Worm (Caenorhabditis elegans) whole organism, L4 larva: ENCODE results near the gene try-1.

Source experiments
- F37D6.2 ChIP-seq: sonication (generic microtip); optimal IDR thresholded peaks from 2 replicates; lab custom pipeline; 2016; ENCODE audit warnings: mild to moderate bottlenecking, missing genetic modification characterization, missing compliant biosample characterization
- R02D3.7 ChIP-seq: fragments of 150-350 bp; sonication (generic microtip); optimal IDR thresholded peaks from 3 replicates; lab custom pipeline; 2014; ENCODE audit warnings: missing biosample characterization, missing genetic modification characterization
- T26A8.4 ChIP-seq: fragments of 200-800 bp; sonication (Bioruptor generic); IDR thresholded peaks from 2 replicates; pipeline ENCODE4 v1.3.6; 2022; ENCODE audit warnings: missing genetic modification characterization, missing compliant biosample characterization
- Y5F2A.4 ChIP-seq: fragments of 200-800 bp; sonication (Bioruptor generic); optimal IDR thresholded peaks from 2 replicates; lab custom pipeline; 2018; ENCODE audit warnings: mild to moderate bottlenecking, missing genetic modification characterization, missing compliant biosample characterization
- aha-1 ChIP-seq: fragments of 150-350 bp; peaks from one replicate; lab custom pipeline; 2014; ENCODE audit warnings: missing biosample characterization, missing genetic modification characterization
- arid-1 ChIP-seq: fragments of 200-800 bp; sonication (Bioruptor generic); conservative IDR thresholded peaks from 2 replicates; pipeline ENCODE4 v1.3.6; 2022; ENCODE audit warnings: missing genetic modification reagents, missing genetic modification characterization, missing compliant biosample characterization
- ceh-82 ChIP-seq: sonication (generic microtip); optimal IDR thresholded peaks from 2 replicates; lab custom pipeline; 2017; ENCODE audit warnings: missing biosample characterization, missing genetic modification characterization
- ces-1 ChIP-seq: fragments of 150-350 bp; sonication (generic microtip); optimal IDR thresholded peaks from 4 replicates; lab custom pipeline; 2014; ENCODE audit warnings: missing biosample characterization, missing genetic modification reagents, missing genetic modification characterization
- dmd-6 ChIP-seq: fragments of 200-800 bp; sonication (Bioruptor generic); IDR thresholded peaks from 2 replicates; pipeline ENCODE4 v1.3.6; 2022; ENCODE audit warnings: missing genetic modification reagents, missing genetic modification characterization, missing compliant biosample characterization
- dmd-8 ChIP-seq: fragments of 200-800 bp; sonication (Bioruptor generic); IDR thresholded peaks from 2 replicates; pipeline ENCODE4 v1.3.6; 2022; ENCODE audit warnings: missing genetic modification characterization, missing compliant biosample characterization
- dpl-1 ChIP-seq: fragments of 150-350 bp; optimal IDR thresholded peaks from 2 replicates; lab custom pipeline; 2014; ENCODE audit warnings: missing biosample characterization, missing genetic modification reagents, missing genetic modification characterization
- duxl-1 ChIP-seq: sonication (generic microtip); optimal IDR thresholded peaks from 2 replicates; lab custom pipeline; 2016; ENCODE audit warnings: mild to moderate bottlenecking, missing genetic modification characterization, moderate library complexity, missing compliant biosample characterization; ENCODE audit not compliant: poor library complexity
- dve-1 ChIP-seq: sonication (generic microtip); optimal IDR thresholded peaks from 2 replicates; lab custom pipeline; 2017; ENCODE audit warnings: antibody characterized with exemption, mild to moderate bottlenecking, missing genetic modification characterization, missing compliant biosample characterization; ENCODE audit not compliant: insufficient read depth
- fkh-10 ChIP-seq: fragments of 150-350 bp; optimal IDR thresholded peaks from 2 replicates; lab custom pipeline; 2014; ENCODE audit warnings: missing biosample characterization, missing genetic modification reagents, missing genetic modification characterization
- hif-1 ChIP-seq, 2 experiments: sonication (generic microtip); optimal IDR thresholded peaks; 2 replicates each; lab custom pipeline; 2016 to 2017; ENCODE audit warnings: missing compliant biosample characterization in 2 of 2, missing genetic modification characterization in 2 of 2, missing genetic modification reagents in 2 of 2, missing genotype in 2 of 2, mild to moderate bottlenecking in 1 of 2
- hlh-11 ChIP-seq: fragments of 200-800 bp; sonication (Bioruptor generic); optimal IDR thresholded peaks from 2 replicates; lab custom pipeline; 2018; ENCODE audit warnings: mild to moderate bottlenecking, missing genetic modification characterization, missing compliant biosample characterization
- hmg-1.1 ChIP-seq: fragments of 200-800 bp; sonication (Bioruptor generic); IDR thresholded peaks from 2 replicates; pipeline ENCODE4 v1.3.6; 2022; ENCODE audit warnings: missing genetic modification reagents, missing genetic modification characterization, missing compliant biosample characterization
- jun-1 ChIP-seq: fragments of 150-350 bp; optimal IDR thresholded peaks from 2 replicates; lab custom pipeline; 2014; ENCODE audit warnings: missing biosample characterization, missing genetic modification reagents, missing genetic modification characterization
- lin-1 ChIP-seq: fragments of 200-800 bp; sonication (Bioruptor generic); IDR thresholded peaks from 2 replicates; pipeline ENCODE4 v1.3.6; 2022; ENCODE audit warnings: missing genetic modification reagents, missing genetic modification characterization, missing compliant biosample characterization
- lin-15B ChIP-seq: fragments of 150-350 bp; sonication (generic microtip); optimal IDR thresholded peaks from 3 replicates; lab custom pipeline; 2014; ENCODE audit warnings: missing biosample characterization, missing genetic modification characterization
- lin-38 ChIP-seq: fragments of 200-800 bp; sonication (Bioruptor generic); IDR thresholded peaks from 2 replicates; pipeline ENCODE4 v1.3.6; 2022; ENCODE audit warnings: missing genetic modification reagents, missing genetic modification characterization, missing compliant biosample characterization
- madf-9 ChIP-seq: fragments of 200-800 bp; sonication (Bioruptor generic); conservative IDR thresholded peaks from 2 replicates; pipeline ENCODE4 v1.3.6; 2022; ENCODE audit warnings: missing genetic modification reagents, missing genetic modification characterization, missing compliant biosample characterization
- mdt-29 ChIP-seq: fragments of 200-800 bp; sonication (Bioruptor generic); IDR thresholded peaks from 2 replicates; pipeline ENCODE4 v1.3.6; 2022; ENCODE audit warnings: missing genetic modification reagents, missing genetic modification characterization, missing compliant biosample characterization
- mep-1 ChIP-seq: fragments of 150-350 bp; sonication (generic microtip); optimal IDR thresholded peaks from 3 replicates; lab custom pipeline; 2014; ENCODE audit warnings: missing biosample characterization, missing genetic modification characterization
- mes-2 ChIP-seq: sonication (generic microtip); optimal IDR thresholded peaks from 2 replicates; lab custom pipeline; 2016; ENCODE audit warnings: missing genotype, mild to moderate bottlenecking, missing genetic modification characterization, missing compliant biosample characterization; ENCODE audit not compliant: poor library complexity, severe bottlenecking
- nhr-11 ChIP-seq: fragments of 150-350 bp; optimal IDR thresholded peaks from 2 replicates; lab custom pipeline; 2014; ENCODE audit warnings: missing biosample characterization, missing genetic modification characterization
- nhr-237 ChIP-seq: sonication (generic microtip); optimal IDR thresholded peaks from 2 replicates; lab custom pipeline; 2017; ENCODE audit warnings: missing biosample characterization, missing genetic modification characterization
- nhr-25 ChIP-seq: sonication (generic microtip); optimal IDR thresholded peaks from 2 replicates; lab custom pipeline; 2017; ENCODE audit warnings: missing genetic modification characterization, mild to moderate bottlenecking, missing compliant biosample characterization, antibody characterized with exemption, moderate library complexity, borderline replicate concordance; ENCODE audit not compliant: insufficient read depth
- nhr-28 ChIP-seq: fragments of 150-350 bp; optimal IDR thresholded peaks from 2 replicates; lab custom pipeline; 2014; ENCODE audit warnings: missing biosample characterization, missing genetic modification characterization
- nhr-42 ChIP-seq: fragments of 200-800 bp; sonication (Bioruptor generic); IDR thresholded peaks from 2 replicates; pipeline ENCODE4 v1.3.6; 2022; ENCODE audit warnings: missing genetic modification characterization, missing compliant biosample characterization
- nhr-6 ChIP-seq: fragments of 150-350 bp; optimal IDR thresholded peaks from 2 replicates; lab custom pipeline; 2014; ENCODE audit warnings: missing biosample characterization, missing genetic modification characterization
- pha-4 ChIP-seq, 2 experiments: fragments of 150-350 bp in 1 of 2; fragments of 200-800 bp in 1 of 2; sonication (Bioruptor generic) in 1 of 2; IDR thresholded peaks in 1 of 2; optimal IDR thresholded peaks in 1 of 2; 2 replicates each; pipeline versions ENCODE4 v1.3.6 to Lab custom; 2014 to 2022; ENCODE audit warnings: missing genetic modification characterization in 2 of 2, missing genetic modification reagents in 2 of 2, missing biosample characterization in 1 of 2, missing compliant biosample characterization in 1 of 2
- saeg-2 ChIP-seq: fragments of 200-800 bp; sonication (Bioruptor generic); IDR thresholded peaks from 2 replicates; pipeline ENCODE4 v1.3.6; 2022; ENCODE audit warnings: missing genetic modification reagents, missing genetic modification characterization, missing compliant biosample characterization
- set-16 ChIP-seq: fragments of 200-800 bp; sonication (Bioruptor generic); IDR thresholded peaks from 2 replicates; pipeline ENCODE4 v1.3.6; 2022; ENCODE audit warnings: missing genetic modification reagents, missing genetic modification characterization, missing compliant biosample characterization
- spr-1 ChIP-seq: sonication (generic microtip); optimal IDR thresholded peaks from 2 replicates; lab custom pipeline; 2016; ENCODE audit warnings: mild to moderate bottlenecking, missing genetic modification characterization, missing compliant biosample characterization
- spr-3 ChIP-seq: fragments of 200-800 bp; sonication (Bioruptor generic); optimal IDR thresholded peaks from 2 replicates; lab custom pipeline; 2018; ENCODE audit warnings: mild to moderate bottlenecking, missing genetic modification characterization, missing compliant biosample characterization
- unc-39 ChIP-seq: sonication (generic microtip); optimal IDR thresholded peaks from 2 replicates; lab custom pipeline; 2017; ENCODE audit warnings: missing biosample characterization, missing genetic modification characterization
- unc-62 ChIP-seq, 3 experiments: fragments of 150-350 bp in 1 of 3; sonication (generic microtip); optimal IDR thresholded peaks in 2 of 3; peaks in 1 of 3; 1 replicate in 1 of 3; 2 replicates in 2 of 3; lab custom pipeline; 2014 to 2017; ENCODE audit warnings: missing biosample characterization in 3 of 3, missing genetic modification characterization in 3 of 3, missing genetic modification reagents in 3 of 3, missing genotype in 1 of 3
- zag-1 ChIP-seq: fragments of 150-350 bp; optimal IDR thresholded peaks from 2 replicates; lab custom pipeline; 2014; ENCODE audit warnings: missing biosample characterization, missing genetic modification characterization
- zfp-2 ChIP-seq: sonication (generic microtip); optimal IDR thresholded peaks from 2 replicates; lab custom pipeline; 2016; ENCODE audit warnings: mild to moderate bottlenecking, missing genetic modification characterization, missing compliant biosample characterization
- zip-2 ChIP-seq: fragments of 150-350 bp; optimal IDR thresholded peaks from 2 replicates; lab custom pipeline; 2014; ENCODE audit warnings: missing biosample characterization, missing genetic modification characterization
- ztf-11 ChIP-seq: fragments of 150-350 bp; optimal IDR thresholded peaks from 2 replicates; lab custom pipeline; 2014; ENCODE audit warnings: missing biosample characterization, missing genetic modification characterization

try-1 gene

DNA sequence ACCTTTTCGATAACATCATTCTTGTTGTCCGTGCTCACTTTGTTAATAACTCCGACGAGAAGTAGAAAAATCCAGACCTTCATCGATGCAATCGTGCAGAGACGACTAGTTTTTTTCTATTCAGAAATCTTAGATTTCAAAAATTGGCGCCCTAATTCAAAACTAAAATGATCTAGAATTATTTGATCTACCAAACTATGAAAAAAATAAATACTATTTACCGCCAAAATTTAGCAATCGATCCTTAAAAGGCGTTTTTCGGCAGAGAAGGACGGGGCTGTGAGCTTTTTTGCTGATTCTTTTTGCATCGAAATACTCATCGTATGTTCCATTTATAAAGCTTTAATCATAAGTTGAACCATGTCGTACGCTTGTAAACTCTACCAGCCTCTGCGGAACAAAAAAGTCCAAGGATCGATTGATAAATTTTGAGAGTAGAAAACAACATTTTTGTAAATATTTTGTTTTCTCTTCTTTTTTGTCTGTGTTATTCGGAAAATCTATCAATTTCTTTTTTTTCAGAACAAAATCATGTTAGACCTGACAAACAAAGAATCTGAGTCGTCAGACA is at the start of gene try-1, which contains the start of gene zyg-12:
try-1 (minus strand) TSS at position 148 of the 571 bp plus-strand sequence.
zyg-12 (plus strand) TSS at position 521 of the 571 bp plus-strand sequence.
- TF ChIP-seq unc-39 (tag; lab: Kevin White, UChicago) (no peak), ztf-11 (tag; lab: Kevin White, UChicago) (no peak), lin-15B (tag; lab: Kevin White, UChicago) (no peak), lin-38 (GFP tag; lab: Robert Waterston, UW) (peak; percentile 42; the same call in 1 of the 2 replicates), dve-1 (tag; lab: Kevin White, UChicago) (no peak)

DNA sequence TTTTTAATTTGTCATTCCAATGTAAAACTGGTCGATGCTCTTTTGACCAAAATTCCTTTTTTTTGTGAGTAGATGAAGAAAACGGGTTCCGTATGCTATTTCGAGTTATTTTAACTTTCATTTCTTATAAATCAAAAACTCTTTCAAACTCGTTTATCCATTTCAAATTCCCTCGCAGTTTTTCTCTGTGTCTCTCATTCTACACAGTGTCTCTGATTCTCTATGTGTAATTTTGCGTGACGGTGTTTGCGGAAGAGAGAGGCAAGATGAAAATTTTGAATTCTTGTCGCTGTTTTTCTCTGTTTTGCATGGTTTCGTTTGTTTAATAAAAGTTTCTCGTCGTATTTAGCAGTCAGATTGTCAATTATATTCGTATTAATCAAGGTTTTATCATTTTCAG is 49.8 kb upstream of the try-1 start, which contains the start of gene citk-2:
citk-2 (plus strand) TSS at position 399 of the 400 bp plus-strand sequence.
- TF ChIP-seq lin-38 (GFP tag; lab: Robert Waterston, UW) (no peak; the same call in 1 of the 2 replicates), jun-1 (tag; lab: Kevin White, UChicago) (peak; percentile 57), zag-1 (tag; lab: Kevin White, UChicago) (no peak), ceh-82 (tag; lab: Kevin White, UChicago) (no peak), nhr-28 (tag; lab: Kevin White, UChicago) (no peak), dmd-6 (peak; percentile 62), mes-2 (peak; percentile 93), nhr-25 (tag; lab: Kevin White, UChicago) (peak; percentile 26), zip-2 (tag; lab: Kevin White, UChicago) (peak; percentile 42), nhr-237 (tag; lab: Kevin White, UChicago) (no peak), nhr-42 (GFP tag; lab: Robert Waterston, UW) (peak; percentile 84), hmg-1.1 (GFP tag; lab: Robert Waterston, UW) (peak; percentile 90), unc-62 (GFP tag; optimal IDR thresholded peaks at IDR 0.05 in 1 of 2; lab: Kevin White, UChicago) (peak in 1 of 2 experiments; percentile 91), unc-62 (tag; optimal IDR thresholded peaks at IDR 0.05; lab: Kevin White, UChicago) (no peak), nhr-6 (tag; lab: Kevin White, UChicago) (peak; percentile 54), T26A8.4 (peak; percentile 79), duxl-1 (tag; lab: Kevin White, UChicago) (peak; percentile 74), dmd-8 (GFP tag; lab: Robert Waterston, UW) (no peak), ces-1 (GFP tag; lab: Kevin White, UChicago) (no peak), mdt-29 (no peak), pha-4 (GFP tag; IDR thresholded peaks at IDR 0.05; lab: Robert Waterston, UW) (no peak), pha-4 (tag; optimal IDR thresholded peaks at IDR 0.05; lab: Kevin White, UChicago) (peak; percentile 79), aha-1 (tag; lab: Kevin White, UChicago) (peak; percentile 97), Y5F2A.4 (no peak), mep-1 (no peak), fkh-10 (GFP tag; lab: Kevin White, UChicago) (peak; percentile 30), arid-1 (GFP tag; lab: Robert Waterston, UW) (no peak), unc-39 (tag; lab: Kevin White, UChicago) (no peak), hlh-11 (tag; lab: Kevin White, UChicago) (peak; percentile 66), madf-9 (GFP tag; lab: Robert Waterston, UW) (peak; percentile 68), R02D3.7 (tag; lab: Kevin White, UChicago) (no peak), saeg-2 (GFP tag; lab: Robert Waterston, UW) (no peak), lin-1 (GFP tag; lab: Robert Waterston, UW) (peak; percentile 68; the same call in 1 of the 2 replicates), spr-3 (GFP tag; lab: Kevin White, UChicago) (peak; percentile 47), spr-1 (tag; lab: Kevin White, UChicago) (peak; percentile 45), dpl-1 (GFP tag; lab: Kevin White, UChicago) (peak; percentile 100), F37D6.2 (tag; lab: Kevin White, UChicago) (peak; percentile 29), nhr-11 (tag; lab: Kevin White, UChicago) (peak; percentile 74), zfp-2 (tag; lab: Kevin White, UChicago) (no peak), set-16 (GFP tag; lab: Robert Waterston, UW) (no peak), hif-1 (tag; optimal IDR thresholded peaks at IDR 0.05; lab: Kevin White, UChicago) (peak in 1 of 2 experiments; percentile 34)
